Worm (Caenorhabditis elegans) whole organism, L3 larva: ENCODE measurements around the gene nhr-242.
A peak's percentile ranks its signal among the peaks of the same experiment; 100 is the strongest.

Experiments used
- fkh-10 ChIP-seq: sonication (generic microtip); optimal IDR thresholded peaks from 2 replicates; lab custom pipeline; 2017; ENCODE audit warnings: missing biosample characterization, missing genetic modification reagents, missing genetic modification characterization
- nfya-1 ChIP-seq: sonication (generic microtip); optimal IDR thresholded peaks from 2 replicates; lab custom pipeline; 2017; ENCODE audit warnings: missing genetic modification characterization, mild to moderate bottlenecking, missing compliant biosample characterization, antibody characterized with exemption, moderate library complexity; ENCODE audit not compliant: insufficient read depth
- ztf-11 ChIP-seq: fragments of 150-350 bp; optimal IDR thresholded peaks from 2 replicates; lab custom pipeline; 2014; ENCODE audit warnings: missing biosample characterization, missing genetic modification characterization

DNA sequence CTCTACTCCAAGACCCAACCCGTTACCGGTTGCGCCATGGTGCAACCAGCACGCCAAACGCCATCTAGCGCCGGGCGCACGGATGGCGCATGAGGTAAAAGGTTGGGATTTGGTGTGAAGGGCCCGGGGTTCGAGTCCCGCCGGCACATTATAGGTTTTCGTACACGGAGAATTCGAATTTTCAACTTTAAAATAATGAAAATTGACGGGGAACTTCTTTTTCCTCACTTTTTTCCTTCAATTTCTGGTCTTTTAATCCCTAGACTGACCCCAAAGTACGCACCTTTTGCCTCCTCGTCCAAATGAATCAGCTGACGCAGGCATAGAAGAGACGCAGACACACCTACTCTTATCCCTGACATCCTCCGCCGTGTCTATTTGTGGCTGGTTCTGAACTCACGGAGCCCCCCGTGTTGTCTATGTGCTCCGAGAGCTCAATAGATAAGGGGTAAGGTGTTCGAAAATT lies 22.2 kb upstream of the nhr-242 start:
- TF ChIP-seq fkh-10 (GFP tag; lab: Kevin White, UChicago), result no peak
- TF ChIP-seq nfya-1 (tag; lab: Kevin White, UChicago), result peak; percentile 32
- TF ChIP-seq ztf-11 (tag; lab: Kevin White, UChicago), result no peak
